Fruit fly (Drosophila melanogaster) whole organism, embryonic: ENCODE data around the gene Pgd.

Source experiments
- Ada2b ChIP-seq: fragments of 200-800 bp; sonication (Bioruptor generic); IDR thresholded peaks from 2 replicates; pipeline ENCODE4 v1.3.6; 2022; ENCODE audit warnings: missing biosample characterization, missing genetic modification characterization
- Bteb2 ChIP-seq: fragments of 200-800 bp; sonication (Bioruptor generic); optimal IDR thresholded peaks from 2 replicates; lab custom pipeline; 2016; ENCODE audit warnings: missing biosample characterization, missing genetic modification characterization
- CG10209 ChIP-seq: fragments of 200-800 bp; sonication (Bioruptor generic); optimal IDR thresholded peaks from 3 replicates; lab custom pipeline; 2017; ENCODE audit warnings: missing biosample characterization, mild to moderate bottlenecking, missing genetic modification characterization, missing genetic modification reagents
- CG10959 ChIP-seq: fragments of 200-800 bp; sonication (Bioruptor generic); IDR thresholded peaks from 2 replicates; pipeline ENCODE4 v1.3.6; 2022; ENCODE audit warnings: missing biosample characterization, missing genetic modification characterization
- CG11085 ChIP-seq: fragments of 200-800 bp; sonication (Bioruptor generic); IDR thresholded peaks from 2 replicates; pipeline ENCODE4 v1.3.6; 2022; ENCODE audit warnings: missing biosample characterization, missing genetic modification characterization
- CG11696 ChIP-seq: fragments of 200-800 bp; sonication (Bioruptor generic); IDR thresholded peaks from 2 replicates; pipeline ENCODE4 v1.3.6; 2022; ENCODE audit warnings: missing biosample characterization, missing genetic modification characterization
- CG12155 ChIP-seq: fragments of 200-800 bp; sonication (Bioruptor generic); optimal IDR thresholded peaks from 3 replicates; lab custom pipeline; 2016; ENCODE audit warnings: missing biosample characterization, missing genetic modification characterization
- CG13775 ChIP-seq: fragments of 200-800 bp; sonication (Bioruptor generic); optimal IDR thresholded peaks from 3 replicates; lab custom pipeline; 2017; ENCODE audit warnings: missing biosample characterization, mild to moderate bottlenecking, missing genetic modification characterization
- CG15011 ChIP-seq: fragments of 200-800 bp; sonication (Bioruptor generic); optimal IDR thresholded peaks from 3 replicates; lab custom pipeline; 2018; ENCODE audit warnings: missing biosample characterization, mild to moderate bottlenecking, missing genetic modification characterization
- CG16815 ChIP-seq: fragments of 200-800 bp; sonication (Bioruptor generic); optimal IDR thresholded peaks from 3 replicates; lab custom pipeline; 2017; ENCODE audit warnings: missing biosample characterization, mild to moderate bottlenecking, missing genetic modification characterization
- CG2116 ChIP-seq: fragments of 200-800 bp; sonication (Bioruptor generic); optimal IDR thresholded peaks from 3 replicates; lab custom pipeline; 2018; ENCODE audit warnings: missing biosample characterization, mild to moderate bottlenecking, missing genetic modification characterization
- CG2120 ChIP-seq: fragments of 200-800 bp; sonication (Bioruptor generic); optimal IDR thresholded peaks from 3 replicates; lab custom pipeline; 2016; ENCODE audit warnings: missing biosample characterization, missing genetic modification characterization
- CG2712 ChIP-seq: fragments of 200-800 bp; optimal IDR thresholded peaks from 3 replicates; lab custom pipeline; 2019; ENCODE audit warnings: missing biosample characterization, mild to moderate bottlenecking, missing genetic modification characterization, moderate library complexity
- CG2875 ChIP-seq: fragments of 200-800 bp; sonication (Bioruptor generic); optimal IDR thresholded peaks from 2 replicates; lab custom pipeline; 2017; ENCODE audit warnings: missing biosample characterization, mild to moderate bottlenecking, missing genetic modification characterization, missing genetic modification reagents
- CG31224 ChIP-seq: fragments of 200-800 bp; sonication (Bioruptor generic); IDR thresholded peaks from 2 replicates; pipeline ENCODE4 v1.3.6; 2022; ENCODE audit warnings: missing biosample characterization, missing genetic modification characterization
- CG32767 ChIP-seq: fragments of 200-800 bp; sonication (Bioruptor generic); IDR thresholded peaks from 2 replicates; pipeline ENCODE4 v1.3.6; 2022; ENCODE audit warnings: missing biosample characterization, missing genetic modification characterization
- CG3847 ChIP-seq: fragments of 200-800 bp; sonication (Bioruptor generic); IDR thresholded peaks from 2 replicates; pipeline ENCODE4 v1.3.6; 2022; ENCODE audit warnings: missing biosample characterization, missing genetic modification characterization
- CG4854 ChIP-seq: fragments of 200-800 bp; sonication (Bioruptor generic); optimal IDR thresholded peaks from 2 replicates; lab custom pipeline; 2016; ENCODE audit warnings: missing biosample characterization, missing genetic modification characterization, inconsistent platforms
- CG5180 ChIP-seq: fragments of 200-800 bp; sonication (Bioruptor generic); optimal IDR thresholded peaks from 3 replicates; lab custom pipeline; 2017; ENCODE audit warnings: missing biosample characterization, missing genetic modification characterization, mild to moderate bottlenecking, moderate library complexity, missing genetic modification reagents
- CG5245 ChIP-seq: fragments of 200-800 bp; sonication (Bioruptor generic); optimal IDR thresholded peaks from 3 replicates; lab custom pipeline; 2016; ENCODE audit warnings: missing biosample characterization, missing genetic modification characterization
- CG6254 ChIP-seq: fragments of 200-800 bp; sonication (Bioruptor generic); optimal IDR thresholded peaks from 3 replicates; lab custom pipeline; 2017; ENCODE audit warnings: mild to moderate bottlenecking, missing biosample characterization, missing genetic modification reagents, missing genetic modification characterization
- CG6654 ChIP-seq: fragments of 200-800 bp; sonication (Bioruptor generic); optimal IDR thresholded peaks from 2 replicates; lab custom pipeline; 2017; ENCODE audit warnings: missing biosample characterization, mild to moderate bottlenecking, missing genetic modification characterization
- CG6683 ChIP-seq: fragments of 200-800 bp; sonication (Bioruptor generic); optimal IDR thresholded peaks from 2 replicates; lab custom pipeline; 2017; ENCODE audit warnings: missing biosample characterization, mild to moderate bottlenecking, missing genetic modification characterization, missing genetic modification reagents
- CG7271 ChIP-seq: fragments of 200-800 bp; sonication (Bioruptor generic); optimal IDR thresholded peaks from 2 replicates; lab custom pipeline; 2018; ENCODE audit warnings: missing biosample characterization, mild to moderate bottlenecking, missing genetic modification characterization, moderate library complexity
- CrebB ChIP-seq: fragments of 200-800 bp; sonication (Bioruptor generic); optimal IDR thresholded peaks from 3 replicates; lab custom pipeline; 2018; ENCODE audit warnings: missing biosample characterization, mild to moderate bottlenecking, missing genetic modification characterization
- Drgx ChIP-seq: fragments of 200-800 bp; sonication (Bioruptor generic); IDR thresholded peaks from 2 replicates; pipeline ENCODE4 v1.3.6; 2022; ENCODE audit warnings: missing biosample characterization, missing genetic modification characterization
- Neu2 ChIP-seq: fragments of 200-800 bp; sonication (Bioruptor generic); optimal IDR thresholded peaks from 3 replicates; lab custom pipeline; 2016; ENCODE audit warnings: missing biosample characterization, missing genetic modification characterization, borderline replicate concordance
- Optix ChIP-seq: fragments of 200-800 bp; sonication (Bioruptor generic); IDR thresholded peaks from 3 replicates; pipeline ENCODE4 v1.3.6; 2022; ENCODE audit warnings: missing biosample characterization, missing genetic modification characterization
- Scr ChIP-seq: fragments of 200-800 bp; sonication (Bioruptor generic); IDR thresholded peaks from 2 replicates; pipeline ENCODE4 v1.3.6; 2022; ENCODE audit warnings: missing biosample characterization, missing genetic modification characterization; ENCODE audit not compliant: partially characterized antibody
- Taf1 ChIP-seq: fragments of 200-800 bp; sonication (Bioruptor generic); IDR thresholded peaks from 2 replicates; pipeline ENCODE4 v1.3.6; 2022; ENCODE audit warnings: missing biosample characterization, missing genetic modification characterization
- ac ChIP-seq: fragments of 200-800 bp; sonication (Bioruptor generic); optimal IDR thresholded peaks from 3 replicates; lab custom pipeline; 2017; ENCODE audit warnings: missing biosample characterization, mild to moderate bottlenecking, missing genetic modification characterization
- disco-r ChIP-seq: fragments of 200-800 bp; sonication (Bioruptor generic); optimal IDR thresholded peaks from 2 replicates; lab custom pipeline; 2016; ENCODE audit warnings: missing biosample characterization, missing genetic modification characterization
- emc ChIP-seq: fragments of 200-800 bp; sonication (Bioruptor generic); optimal IDR thresholded peaks from 2 replicates; lab custom pipeline; 2016; ENCODE audit warnings: missing biosample characterization, missing genetic modification characterization
- ems ChIP-seq: fragments of 200-800 bp; sonication (Bioruptor generic); optimal IDR thresholded peaks from 3 replicates; lab custom pipeline; 2016; ENCODE audit warnings: missing biosample characterization, missing genetic modification characterization
- fu2 ChIP-seq: fragments of 200-800 bp; sonication (Bioruptor generic); optimal IDR thresholded peaks from 2 replicates; lab custom pipeline; 2016; ENCODE audit warnings: missing biosample characterization, missing genetic modification characterization
- hb ChIP-seq: fragments of 200-800 bp; sonication (Bioruptor generic); IDR thresholded peaks from 3 replicates; pipeline ENCODE4 v1.3.6; 2022; ENCODE audit warnings: missing biosample characterization, missing genetic modification characterization; ENCODE audit not compliant: partially characterized antibody
- kah ChIP-seq: fragments of 200-800 bp; sonication (Bioruptor generic); optimal IDR thresholded peaks from 2 replicates; lab custom pipeline; 2018; ENCODE audit warnings: missing biosample characterization, mild to moderate bottlenecking, missing genetic modification characterization
- lilli ChIP-seq: fragments of 200-800 bp; sonication (Bioruptor generic); optimal IDR thresholded peaks from 3 replicates; lab custom pipeline; 2016; ENCODE audit warnings: missing biosample characterization, missing genetic modification characterization
- lmd ChIP-seq: fragments of 200-800 bp; sonication (Bioruptor generic); IDR thresholded peaks from 2 replicates; pipeline ENCODE4 v1.3.6; 2022; ENCODE audit warnings: missing biosample characterization, missing genetic modification characterization
- mld ChIP-seq: fragments of 200-800 bp; sonication (Bioruptor generic); IDR thresholded peaks from 3 replicates; pipeline ENCODE4 v1.3.6; 2022; ENCODE audit warnings: missing biosample characterization, missing genetic modification characterization; ENCODE audit not compliant: partially characterized antibody
- otp ChIP-seq: fragments of 200-800 bp; sonication (Bioruptor generic); IDR thresholded peaks from 3 replicates; pipeline ENCODE4, ENCODE4 v1.3.6; 2022; ENCODE audit warnings: missing biosample characterization, missing genetic modification characterization
- pfk ChIP-seq: fragments of 200-800 bp; sonication (Bioruptor generic); optimal IDR thresholded peaks from 2 replicates; lab custom pipeline; 2018; ENCODE audit warnings: missing biosample characterization, mild to moderate bottlenecking, missing genetic modification characterization, moderate library complexity
- phol ChIP-seq: fragments of 200-800 bp; sonication (Bioruptor generic); optimal IDR thresholded peaks from 3 replicates; lab custom pipeline; 2018; ENCODE audit warnings: missing biosample characterization, mild to moderate bottlenecking, missing genetic modification characterization, moderate library complexity
- scrt ChIP-seq: fragments of 200-800 bp; sonication (Bioruptor generic); optimal IDR thresholded peaks from 2 replicates; lab custom pipeline; 2018; ENCODE audit warnings: missing biosample characterization, mild to moderate bottlenecking, missing genetic modification characterization, moderate library complexity
- sisA ChIP-seq: fragments of 200-800 bp; sonication (Bioruptor generic); IDR thresholded peaks from 2 replicates; pipeline ENCODE4 v1.3.6; 2022; ENCODE audit warnings: missing biosample characterization, missing genetic modification characterization
- sug ChIP-seq: fragments of 200-800 bp; optimal IDR thresholded peaks from 2 replicates; lab custom pipeline; 2019; ENCODE audit warnings: missing biosample characterization, mild to moderate bottlenecking, missing genetic modification characterization, moderate library complexity
- tio ChIP-seq: fragments of 200-800 bp; sonication (Bioruptor generic); optimal IDR thresholded peaks from 2 replicates; lab custom pipeline; 2017; ENCODE audit warnings: missing biosample characterization, missing genetic modification characterization, inconsistent platforms
- unc-4 ChIP-seq: fragments of 200-800 bp; sonication (Bioruptor generic); IDR thresholded peaks from 2 replicates; pipeline ENCODE4 v1.3.6; 2022; ENCODE audit warnings: missing biosample characterization, missing genetic modification characterization; ENCODE audit not compliant: partially characterized antibody
- vvl ChIP-seq: fragments of 200-800 bp; sonication (Bioruptor generic); IDR thresholded peaks from 2 replicates; pipeline ENCODE4 v1.3.6; 2022; ENCODE audit warnings: missing biosample characterization, missing genetic modification characterization

Pgd gene

dm6 chrX:2145690-2146470 is 944 bp downstream of the Pgd start (continued):
- TF ChIP-seq CG2120 (GFP tag; lab: Kevin White, UChicago): peak; percentile 47
- TF ChIP-seq Taf1 (GFP tag; lab: Robert Waterston, UW): 0 out of 2 replicates have a peak, but pooled peaks have one; percentile 35
- TF ChIP-seq CG6254 (GFP tag; lab: Kevin White, UChicago): no peak
- TF ChIP-seq lilli: peak; percentile 37
- TF ChIP-seq CG5245 (GFP tag; lab: Kevin White, UChicago): peak; percentile 3
- peak; percentile 33; the same call in 1 of the 2 replicates for TF ChIP-seq Drgx
- no peak for TF ChIP-seq pfk (GFP tag; lab: Kevin White, UChicago)
- no peak for TF ChIP-seq scrt (GFP tag; lab: Kevin White, UChicago)
- peak; percentile 5 for TF ChIP-seq disco-r (GFP tag; lab: Kevin White, UChicago)
- TF ChIP-seq CG2712 (tag; lab: Kevin White, UChicago): peak; percentile 51
- no peak for TF ChIP-seq otp (GFP tag; lab: Robert Waterston, UW)
- no peak for TF ChIP-seq Optix
- TF ChIP-seq Bteb2: no peak
- no peak; the same call in 2 of the 3 replicates for TF ChIP-seq mld (GFP tag; lab: Robert Waterston, UW)
- TF ChIP-seq kah (GFP tag; lab: Kevin White, UChicago): no peak
- TF ChIP-seq vvl (GFP tag; lab: Robert Waterston, UW): no peak; the same call in 1 of the 2 replicates
- TF ChIP-seq CG5180 (GFP tag; lab: Kevin White, UChicago): no peak
- TF ChIP-seq CG31224 (GFP tag; lab: Robert Waterston, UW): no peak
- no peak for TF ChIP-seq CG11085 (GFP tag; lab: Robert Waterston, UW)
- TF ChIP-seq CG4854 (GFP tag; lab: Kevin White, UChicago): no peak
- TF ChIP-seq CG12155 (GFP tag; lab: Kevin White, UChicago): peak; percentile 25
- peak; percentile 32 for TF ChIP-seq CrebB (tag; lab: Kevin White, UChicago)
- TF ChIP-seq CG32767 (GFP tag; lab: Robert Waterston, UW): no peak
- TF ChIP-seq CG15011 (GFP tag; lab: Kevin White, UChicago): no peak
- TF ChIP-seq unc-4: peak; percentile 76
- peak; percentile 14 for TF ChIP-seq phol
- TF ChIP-seq lmd (GFP tag; lab: Robert Waterston, UW): peak; percentile 35; the same call in 1 of the 2 replicates
- no peak for TF ChIP-seq Ada2b
- peak; percentile 30 for TF ChIP-seq fu2 (GFP tag; lab: Kevin White, UChicago)
- TF ChIP-seq ac (GFP tag; lab: Kevin White, UChicago): no peak
- TF ChIP-seq CG16815: peak; percentile 11
- TF ChIP-seq CG11696 (GFP tag; lab: Robert Waterston, UW): no peak
- no peak for TF ChIP-seq CG2875 (GFP tag; lab: Kevin White, UChicago)
- TF ChIP-seq emc: no peak
- peak; percentile 15; the same call in 1 of the 2 replicates for TF ChIP-seq sisA
- TF ChIP-seq CG10209 (GFP tag; lab: Kevin White, UChicago): peak; percentile 13
- TF ChIP-seq CG13775 (GFP tag; lab: Kevin White, UChicago): peak; percentile 36
- peak; percentile 77; the same call in 2 of the 3 replicates for TF ChIP-seq hb (GFP tag; lab: Robert Waterston, UW)
- TF ChIP-seq Neu2: no peak
- no peak for TF ChIP-seq tio (GFP tag; lab: Kevin White, UChicago)
- TF ChIP-seq sug (tag; lab: Kevin White, UChicago): peak; percentile 41
- TF ChIP-seq Scr (GFP tag; lab: Robert Waterston, UW): peak; percentile 87
- TF ChIP-seq CG7271: no peak
- TF ChIP-seq CG3847 (GFP tag; lab: Robert Waterston, UW): no peak; the same call in 1 of the 2 replicates
- TF ChIP-seq CG2116 (GFP tag; lab: Kevin White, UChicago): peak; percentile 22
- TF ChIP-seq ems (GFP tag; lab: Kevin White, UChicago): peak; percentile 29
- TF ChIP-seq CG6683 (GFP tag; lab: Kevin White, UChicago): no peak
- no peak for TF ChIP-seq CG10959 (GFP tag; lab: Robert Waterston, UW)
- TF ChIP-seq CG6654 (GFP tag; lab: Kevin White, UChicago): no peak
